Fruit fly (Drosophila melanogaster) whole organism, wandering third instar larva: Measurements from ENCODE around the gene CG34409.

ENCODE experiments used
- CG32264 ChIP-seq: fragments of 200-800 bp; sonication (Bioruptor generic); optimal IDR thresholded peaks from 2 replicates; lab custom pipeline; 2016; ENCODE audit warnings: missing biosample characterization, missing genetic modification characterization
- Dif ChIP-seq: fragments of 200-275, 200-300 bp; sonication (Bioruptor generic); optimal IDR thresholded peaks from 2 replicates; lab custom pipeline; 2018; ENCODE audit warnings: missing biosample characterization, missing genetic modification characterization; ENCODE audit not compliant: partially characterized antibody
- GATAd ChIP-seq: sonication (Bioruptor generic); optimal IDR thresholded peaks from 2 replicates; lab custom pipeline; 2016; ENCODE audit warnings: missing biosample characterization, missing genetic modification characterization
- Jra ChIP-seq: sonication (Bioruptor generic); optimal IDR thresholded peaks from 2 replicates; lab custom pipeline; 2016; ENCODE audit warnings: missing biosample characterization, missing genetic modification characterization
- Mio ChIP-seq: sonication (Bioruptor generic); optimal IDR thresholded peaks from 2 replicates; lab custom pipeline; 2016; ENCODE audit warnings: missing biosample characterization, missing genetic modification characterization
- OdsH ChIP-seq: fragments of 200-800 bp; sonication (Bioruptor generic); optimal IDR thresholded peaks from 2 replicates; lab custom pipeline; 2016; ENCODE audit warnings: missing biosample characterization, mild to moderate bottlenecking, missing genetic modification characterization
- dmrt93B ChIP-seq: fragments of 200-800 bp; sonication (Bioruptor generic); optimal IDR thresholded peaks from 2 replicates; lab custom pipeline; 2018; ENCODE audit warnings: missing biosample characterization, mild to moderate bottlenecking, missing genetic modification characterization
- dsf ChIP-seq: sonication (Bioruptor generic); optimal IDR thresholded peaks from 2 replicates; lab custom pipeline; 2016; ENCODE audit warnings: missing biosample characterization, missing genetic modification characterization, borderline replicate concordance
- usp ChIP-seq: fragments of >200 bp; optimal IDR thresholded peaks from 2 replicates; lab custom pipeline; 2017; ENCODE audit warnings: missing biosample characterization, missing genetic modification characterization
- woc ChIP-seq: sonication (Bioruptor generic); optimal IDR thresholded peaks from 2 replicates; lab custom pipeline; 2016; ENCODE audit warnings: missing biosample characterization, mild to moderate bottlenecking, missing genetic modification characterization

dm6 chr3R:9701897-9702296 is 44.3 kb downstream of the CG34409 start:
- TF ChIP-seq usp (GFP tag; lab: Kevin White, UChicago) (no peak), OdsH (no peak), Mio (GFP tag; lab: Kevin White, UChicago) (no peak), dsf (GFP tag; lab: Kevin White, UChicago) (no peak), dmrt93B (no peak), Dif (GFP tag; lab: Kevin White, UChicago) (no peak), Jra (GFP tag; lab: Kevin White, UChicago) (no peak), woc (GFP tag; lab: Kevin White, UChicago) (no peak), GATAd (GFP tag; lab: Kevin White, UChicago) (no peak), CG32264 (GFP tag; lab: Kevin White, UChicago) (no peak)
